Worm (Caenorhabditis elegans) whole organism, late embryonic: ENCODE data around the gene algn-13.

Source experiments
- ahr-1 ChIP-seq: sonication (generic microtip); optimal IDR thresholded peaks from 2 replicates; lab custom pipeline; 2016; ENCODE audit warnings: missing genetic modification characterization, missing compliant biosample characterization
- ama-1 ChIP-seq: fragments of 150-350 bp; optimal IDR thresholded peaks from 2 replicates; lab custom pipeline; 2014
- ceh-30 ChIP-seq: fragments of 150-350 bp; optimal IDR thresholded peaks from 2 replicates; lab custom pipeline; 2014; ENCODE audit warnings: missing biosample characterization, missing genetic modification characterization
- fkh-10 ChIP-seq: fragments of 150-350 bp; optimal IDR thresholded peaks from 2 replicates; lab custom pipeline; 2014; ENCODE audit warnings: missing biosample characterization, missing genetic modification reagents, missing genetic modification characterization
- hlh-30 ChIP-seq: sonication (generic microtip); optimal IDR thresholded peaks from 2 replicates; lab custom pipeline; 2017; ENCODE audit warnings: antibody characterized with exemption, missing genetic modification characterization, missing compliant biosample characterization; ENCODE audit not compliant: insufficient read depth
- nfya-1 ChIP-seq: sonication (generic microtip); optimal IDR thresholded peaks from 2 replicates; lab custom pipeline; 2017; ENCODE audit warnings: missing genetic modification characterization, mild to moderate bottlenecking, missing compliant biosample characterization, antibody characterized with exemption, moderate library complexity
- nhr-11 ChIP-seq: fragments of 150-350 bp; optimal IDR thresholded peaks from 2 replicates; lab custom pipeline; 2014; ENCODE audit warnings: missing biosample characterization, missing genetic modification characterization
- pag-3 ChIP-seq: sonication (generic microtip); optimal IDR thresholded peaks from 2 replicates; lab custom pipeline; 2016; ENCODE audit warnings: missing compliant biosample characterization, missing genetic modification characterization, borderline replicate concordance
- pax-1 ChIP-seq: fragments of 150-350 bp; optimal IDR thresholded peaks from 2 replicates; lab custom pipeline; 2014; ENCODE audit warnings: missing biosample characterization, missing genetic modification characterization
- pha-4 ChIP-seq: fragments of 150-350 bp; optimal IDR thresholded peaks from 2 replicates; lab custom pipeline; 2018; ENCODE audit warnings: missing biosample characterization, missing genetic modification reagents, missing genetic modification characterization
- ref-2 ChIP-seq: sonication (generic microtip); optimal IDR thresholded peaks from 2 replicates; lab custom pipeline; 2016; ENCODE audit warnings: missing genetic modification characterization, missing compliant biosample characterization
- tbx-7 ChIP-seq: sonication (generic microtip); optimal IDR thresholded peaks from 2 replicates; lab custom pipeline; 2016; ENCODE audit warnings: missing genotype, missing genetic modification characterization, missing compliant biosample characterization
- ttx-3 ChIP-seq: sonication (generic microtip); optimal IDR thresholded peaks from 2 replicates; lab custom pipeline; 2016; ENCODE audit warnings: missing genetic modification reagents, missing genetic modification characterization, missing compliant biosample characterization

- TF ChIP-seq pax-1 (tag; lab: Kevin White, UChicago) (no peak), tbx-7 (no peak), ahr-1 (tag; lab: Kevin White, UChicago) (no peak), nfya-1 (tag; lab: Kevin White, UChicago) (no peak), fkh-10 (GFP tag; lab: Kevin White, UChicago) (no peak), nhr-11 (tag; lab: Kevin White, UChicago) (no peak), pag-3 (no peak), pha-4 (tag; lab: Kevin White, UChicago) (no peak), ceh-30 (no peak), ttx-3 (no peak), hlh-30 (tag; lab: Kevin White, UChicago) (no peak), ama-1 (no peak), ref-2 (tag; lab: Kevin White, UChicago) (no peak)
These were observed 19.7 kb downstream of the algn-13 start, which contains the start of gene dpr-1 for ce11 chrV:13942082-13942481.
